Fruit fly (Drosophila melanogaster): Measurements from ENCODE around the gene Flad2.

Gene Flad2

dm6 chr2L:13398614-13399161 is 13.6 kb upstream of the Flad2 start, which contains the start of the genes CG10859 and CG7110 (continued):
- TF ChIP-seq dimm (GFP tag; IDR thresholded peaks at IDR 0.05) (no peak), CG7839 (tag; optimal IDR thresholded peaks at IDR 0.05) (peak; percentile 40), slou (GFP tag; optimal IDR thresholded peaks at IDR 0.05) (no peak), CG13296 (GFP tag; optimal IDR thresholded peaks at IDR 0.05) (peak; percentile 71), Neu2 (GFP tag; optimal IDR thresholded peaks at IDR 0.05; ENCODE audit: borderline replicate concordance) (no peak), eve (GFP tag; optimal IDR thresholded peaks at IDR 0.05) (no peak), sc (optimal IDR thresholded peaks at IDR 0.05) (no peak), sc (GFP tag; optimal IDR thresholded peaks at IDR 0.05) (peak; percentile 7), CG31441 (GFP tag; IDR thresholded peaks at IDR 0.05) (peak; percentile 55; the same call in 1 of the 2 replicates), Poxn (GFP tag; IDR thresholded peaks at IDR 0.05) (no peak), TFAM (GFP tag; optimal IDR thresholded peaks at IDR 0.05) (no peak), CG18764 (GFP tag; optimal IDR thresholded peaks at IDR 0.05) (peak; percentile 20), row (GFP tag; IDR thresholded peaks at IDR 0.05) (0 out of 3 replicates have a peak, but pooled peaks have one; percentile 16), ato (GFP tag; IDR thresholded peaks at IDR 0.05; ENCODE audit: partially characterized antibody) (no peak), scrt (GFP tag; optimal IDR thresholded peaks at IDR 0.05) (peak; percentile 88), BtbVII (GFP tag; optimal IDR thresholded peaks at IDR 0.05) (peak; percentile 31), lilli (GFP tag; optimal IDR thresholded peaks at IDR 0.05) (no peak)

dm6 chr2L:13399565-13399964 is 12.8 kb upstream of the Flad2 start:
- TF ChIP-seq CG11723 (GFP tag; optimal IDR thresholded peaks at IDR 0.05) (no peak), slbo (GFP tag; IDR thresholded peaks at IDR 0.05) (peak; percentile 46; the same call in 1 of the 2 replicates), sens (GFP tag) (peak; percentile 86), CG15269 (tag; optimal IDR thresholded peaks at IDR 0.05) (peak; percentile 18), chinmo (GFP tag; IDR thresholded peaks at IDR 0.05; ENCODE audit: partially characterized antibody) (no peak), CG6854 (GFP tag; optimal IDR thresholded peaks at IDR 0.05) (no peak), Hr51 (GFP tag; optimal IDR thresholded peaks at IDR 0.05) (peak in 1 of 2 experiments; percentile 11), Blimp-1 (GFP tag; optimal IDR thresholded peaks at IDR 0.05) (no peak), Rx (GFP tag; IDR thresholded peaks at IDR 0.05) (no peak), lov (optimal IDR thresholded peaks at IDR 0.05) (no peak), lov (GFP tag; IDR thresholded peaks at IDR 0.05) (no peak), ac (GFP tag; optimal IDR thresholded peaks at IDR 0.05) (no peak), PHDP (tag; optimal IDR thresholded peaks at IDR 0.05) (peak; percentile 8), sens-2 (GFP tag; IDR thresholded peaks at IDR 0.05) (no peak), onecut (GFP tag; IDR thresholded peaks at IDR 0.05) (no peak), CG5180 (GFP tag; optimal IDR thresholded peaks at IDR 0.05) (no peak), fu2 (GFP tag; optimal IDR thresholded peaks at IDR 0.05) (no peak), so (GFP tag; IDR thresholded peaks at IDR 0.05) (no peak), grau (tag; optimal IDR thresholded peaks at IDR 0.05) (peak; percentile 29), ewg (GFP tag; optimal IDR thresholded peaks at IDR 0.05) (no peak), shn (GFP tag; optimal IDR thresholded peaks at IDR 0.05) (no peak), pfk (GFP tag; optimal IDR thresholded peaks at IDR 0.05) (no peak), zf30C (GFP tag; optimal IDR thresholded peaks at IDR 0.05) (peak; percentile 15), Med (GFP tag) (peak; percentile 69), exex (tag; optimal IDR thresholded peaks at IDR 0.05) (no peak), CG17186 (GFP tag; optimal IDR thresholded peaks at IDR 0.05) (no peak), Mes4 (GFP tag; optimal IDR thresholded peaks at IDR 0.05) (no peak), fd102C (GFP tag; optimal IDR thresholded peaks at IDR 0.05) (no peak), Awh (GFP tag; IDR thresholded peaks at IDR 0.05) (no peak), ci (GFP tag; IDR thresholded peaks at IDR 0.05) (no peak), CG31388 (GFP tag; optimal IDR thresholded peaks at IDR 0.05) (no peak), CG6175 (GFP tag; IDR thresholded peaks at IDR 0.05) (no peak), CG11247 (GFP tag; IDR thresholded peaks at IDR 0.05) (no peak), jumu (GFP tag; optimal IDR thresholded peaks at IDR 0.05) (no peak)

Measured in whole organism, embryonic.